Fruit fly (Drosophila melanogaster): ENCODE data around the gene m-cup.

dm6 chr3R:17197599-17197998 lies 48.4 kb upstream of the m-cup start:
- no peak for TF ChIP-seq bab1 (GFP tag; optimal IDR thresholded peaks at IDR 0.05)
- no peak for TF ChIP-seq kay (GFP tag; ENCODE audit: borderline replicate concordance)
- no peak for TF ChIP-seq ovo (GFP tag; optimal IDR thresholded peaks at IDR 0.05)
- TF ChIP-seq CG33017 (tag; optimal IDR thresholded peaks at IDR 0.05): no peak
- no peak for TF ChIP-seq Crg-1 (GFP tag; optimal IDR thresholded peaks at IDR 0.05)

Data from whole organism, adult.